Fruit fly (Drosophila melanogaster): ENCODE results near the gene Fim.

- TF ChIP-seq CG17806 (tag; optimal IDR thresholded peaks at IDR 0.05): no peak
- no peak for TF ChIP-seq CG34367 (tag; optimal IDR thresholded peaks at IDR 0.05)
- TF ChIP-seq gl (tag; optimal IDR thresholded peaks at IDR 0.05): no peak
- no peak for TF ChIP-seq EcR (GFP tag; optimal IDR thresholded peaks at IDR 0.05)
- no peak for TF ChIP-seq CG32121 (GFP tag; IDR thresholded peaks at IDR 0.05)
- TF ChIP-seq Pif1A (GFP tag; optimal IDR thresholded peaks at IDR 0.05): no peak
- no peak for TF ChIP-seq rn (GFP tag; IDR thresholded peaks at IDR 0.05)
- no peak for TF ChIP-seq CG4496 (GFP tag; IDR thresholded peaks at IDR 0.05)
Measured at dm6 chrX:17315566-17315965, 13.8 kb upstream of the Fim start.

All from whole organism, pupa.